Worm (Caenorhabditis elegans): ENCODE data around the gene Y73C8C.10.

DNA sequence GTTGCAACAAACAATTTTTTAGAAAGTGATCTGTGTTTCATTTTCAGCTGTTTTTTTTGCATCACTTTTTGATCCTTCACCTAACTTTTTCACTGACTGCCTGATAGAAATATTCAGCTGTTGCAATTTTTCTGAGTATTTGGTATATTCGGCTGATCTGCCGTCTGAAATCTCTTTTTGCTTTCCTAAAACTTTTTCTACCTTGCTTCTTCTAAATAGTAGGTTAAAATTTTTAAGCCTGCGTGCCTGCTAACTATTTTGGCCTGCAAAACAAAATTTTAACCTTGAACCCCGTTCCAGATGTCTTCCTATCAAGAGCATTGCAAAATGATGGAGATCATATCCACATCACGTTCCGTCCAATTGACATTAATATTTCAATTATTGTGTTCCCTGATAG lies 48.6 kb upstream of the Y73C8C.10 start, which contains the start of gene srab-8:
- no peak for TF ChIP-seq fkh-10 (GFP tag; optimal IDR thresholded peaks at IDR 0.05)
- TF ChIP-seq unc-86 (tag; optimal IDR thresholded peaks at IDR 0.05) = no peak
